Fruit fly (Drosophila melanogaster) whole organism, prepupa: ENCODE data around the gene CG5191.
A peak's percentile ranks its signal among the peaks of the same experiment; 100 is the strongest.

Experiments
- CG3032 ChIP-seq: fragments of 200-800 bp; optimal IDR thresholded peaks from 2 replicates; lab custom pipeline; 2019; ENCODE audit warnings: missing biosample characterization, mild to moderate bottlenecking, missing genetic modification characterization, moderate library complexity
- CG6792 ChIP-seq: fragments of 200-800 bp; sonication (Bioruptor generic); optimal IDR thresholded peaks from 3 replicates; lab custom pipeline; 2016; ENCODE audit warnings: missing biosample characterization, missing genetic modification characterization
- Ets96B ChIP-seq: fragments of 200-800 bp; optimal IDR thresholded peaks from 2 replicates; lab custom pipeline; 2019; ENCODE audit warnings: missing biosample characterization, mild to moderate bottlenecking, missing genetic modification characterization, moderate library complexity
- Gug ChIP-seq: fragments of 200-800 bp; sonication (Bioruptor generic); IDR thresholded peaks from 2 replicates; pipeline ENCODE4 v1.3.6; 2022; ENCODE audit warnings: missing biosample characterization, missing genetic modification characterization
- OdsH ChIP-seq: fragments of 200-800 bp; sonication (Bioruptor generic); optimal IDR thresholded peaks from 3 replicates; lab custom pipeline; 2016; ENCODE audit warnings: missing biosample characterization, missing genetic modification characterization
- Smox ChIP-seq: fragments of 200-800 bp; sonication (Bioruptor generic); optimal IDR thresholded peaks from 3 replicates; lab custom pipeline; 2016; ENCODE audit warnings: missing biosample characterization, missing genetic modification characterization
- Sox102F ChIP-seq: fragments of 200-800 bp; sonication (Bioruptor generic); optimal IDR thresholded peaks from 2 replicates; lab custom pipeline; 2016; ENCODE audit warnings: missing biosample characterization, mild to moderate bottlenecking, missing genetic modification characterization
- eg ChIP-seq: fragments of 200-800 bp; sonication (Bioruptor generic); IDR thresholded peaks from 3 replicates; pipeline ENCODE4 v1.3.6; 2022; ENCODE audit warnings: missing biosample characterization, missing genetic modification characterization
- esn ChIP-seq: fragments of 200-800 bp; sonication (Bioruptor generic); optimal IDR thresholded peaks from 2 replicates; lab custom pipeline; 2016; ENCODE audit warnings: missing biosample characterization, mild to moderate bottlenecking, missing genetic modification characterization, moderate library complexity
- ss ChIP-seq, 2 experiments: fragments of 200-800 bp; sonication (Bioruptor generic); optimal IDR thresholded peaks; 2 replicates in 1 of 2; 3 replicates in 1 of 2; lab custom pipeline; 2017 to 2018; ENCODE audit warnings: mild to moderate bottlenecking in 2 of 2, missing biosample characterization in 2 of 2, missing genetic modification characterization in 2 of 2, moderate library complexity in 1 of 2

- TF ChIP-seq Gug = no peak
- TF ChIP-seq CG6792 = no peak
- no peak for TF ChIP-seq Sox102F
- TF ChIP-seq Smox (GFP tag; lab: Kevin White, UChicago) = no peak
- peak; percentile 12 for TF ChIP-seq esn (GFP tag; lab: Kevin White, UChicago)
- TF ChIP-seq ss (GFP tag; optimal IDR thresholded peaks at IDR 0.05; lab: Kevin White, UChicago) = no peak
- TF ChIP-seq CG3032 (tag; lab: Kevin White, UChicago) = no peak
- no peak for TF ChIP-seq OdsH (GFP tag; lab: Kevin White, UChicago)
- no peak for TF ChIP-seq Ets96B (tag; lab: Kevin White, UChicago)
- TF ChIP-seq eg (GFP tag; lab: Robert Waterston, UW) = no peak
Observed at dm6 chr3R:20542283-20543144, 18.2 kb upstream of the CG5191 start.
